Worm (Caenorhabditis elegans) whole organism, L4 larva: ENCODE measurements around the gene col-162.

ENCODE experiments used
- T20F7.1 ChIP-seq: fragments of 200-800 bp; sonication (Bioruptor generic); optimal IDR thresholded peaks from 2 replicates; lab custom pipeline; 2018; ENCODE audit warnings: mild to moderate bottlenecking, missing genetic modification characterization, missing compliant biosample characterization
- nhr-237 ChIP-seq: sonication (generic microtip); optimal IDR thresholded peaks from 2 replicates; lab custom pipeline; 2017; ENCODE audit warnings: missing biosample characterization, missing genetic modification characterization
- unc-62 ChIP-seq, 3 experiments: fragments of 150-350 bp in 1 of 3; sonication (generic microtip); optimal IDR thresholded peaks in 2 of 3; peaks in 1 of 3; 1 replicate in 1 of 3; 2 replicates in 2 of 3; lab custom pipeline; 2014 to 2017; ENCODE audit warnings: missing biosample characterization in 3 of 3, missing genetic modification characterization in 3 of 3, missing genetic modification reagents in 3 of 3, missing genotype in 1 of 3

- no peak for TF ChIP-seq T20F7.1
- TF ChIP-seq unc-62 (GFP tag; optimal IDR thresholded peaks at IDR 0.05 in 1 of 2; lab: Kevin White, UChicago) = no peak
- no peak for TF ChIP-seq unc-62 (tag; optimal IDR thresholded peaks at IDR 0.05; lab: Kevin White, UChicago)
- no peak for TF ChIP-seq nhr-237 (tag; lab: Kevin White, UChicago)
These were observed 30.3 kb downstream of the col-162 start for ce11 chrV:13472062-13472461.
